Fruit fly (Drosophila melanogaster) whole organism, wandering third instar larva: ENCODE results near the gene scpr-C.

Experiments
- Myc ChIP-seq: fragments of >200 bp; optimal IDR thresholded peaks from 2 replicates; lab custom pipeline; 2017
- pan ChIP-seq: fragments of >200 bp; optimal IDR thresholded peaks from 2 replicates; lab custom pipeline; 2017

dm6 chr3R:11254382-11254953 lies 29.1 kb downstream of the scpr-C start:
- TF ChIP-seq Myc (lab: Kevin White, UChicago) (no peak), pan (lab: Kevin White, UChicago) (no peak)
